Fruit fly (Drosophila melanogaster) whole organism, embryonic: Measurements from ENCODE around the gene Hs2st.
A peak's percentile ranks its signal among the peaks of the same experiment; 100 is the strongest.

Experiments
- CG10366 ChIP-seq: fragments of 200-800 bp; sonication (Bioruptor generic); IDR thresholded peaks from 2 replicates; pipeline ENCODE4 v1.3.6; 2022; ENCODE audit warnings: missing biosample characterization, missing genetic modification characterization
- CG12104 ChIP-seq: fragments of 200-800 bp; sonication (Bioruptor generic); optimal IDR thresholded peaks from 3 replicates; lab custom pipeline; 2016; ENCODE audit warnings: missing biosample characterization, missing genetic modification characterization
- CG13123 ChIP-seq: fragments of 200-800 bp; sonication (Bioruptor generic); optimal IDR thresholded peaks from 2 replicates; lab custom pipeline; 2016; ENCODE audit warnings: missing biosample characterization, missing genetic modification characterization
- CG13424 ChIP-seq: fragments of 200-800 bp; sonication (Bioruptor generic); optimal IDR thresholded peaks from 2 replicates; lab custom pipeline; 2019; ENCODE audit warnings: missing biosample characterization, mild to moderate bottlenecking, missing genetic modification characterization, moderate library complexity
- CG14667 ChIP-seq: fragments of 200-800 bp; sonication (Bioruptor generic); IDR thresholded peaks from 2 replicates; pipeline ENCODE4 v1.3.6; 2022; ENCODE audit warnings: missing biosample characterization, missing genetic modification characterization
- CG15011 ChIP-seq: fragments of 200-800 bp; sonication (Bioruptor generic); optimal IDR thresholded peaks from 3 replicates; lab custom pipeline; 2018; ENCODE audit warnings: missing biosample characterization, mild to moderate bottlenecking, missing genetic modification characterization
- CG15601 ChIP-seq: fragments of 200-800 bp; sonication (Bioruptor generic); optimal IDR thresholded peaks from 3 replicates; lab custom pipeline; 2019; ENCODE audit warnings: missing biosample characterization, mild to moderate bottlenecking, missing genetic modification characterization, moderate library complexity
- CG17829 ChIP-seq: fragments of 200-800 bp; optimal IDR thresholded peaks from 2 replicates; lab custom pipeline; 2019; ENCODE audit warnings: missing biosample characterization, mild to moderate bottlenecking, missing genetic modification characterization, moderate library complexity
- CG18262 ChIP-seq: fragments of 200-800 bp; optimal IDR thresholded peaks from 3 replicates; lab custom pipeline; 2019; ENCODE audit warnings: missing biosample characterization, mild to moderate bottlenecking, missing genetic modification characterization, moderate library complexity
- CG2120 ChIP-seq: fragments of 200-800 bp; sonication (Bioruptor generic); optimal IDR thresholded peaks from 3 replicates; lab custom pipeline; 2016; ENCODE audit warnings: missing biosample characterization, missing genetic modification characterization
- CG30403 ChIP-seq: fragments of 200-800 bp; sonication (Bioruptor generic); optimal IDR thresholded peaks from 3 replicates; lab custom pipeline; 2016; ENCODE audit warnings: missing biosample characterization, missing genetic modification characterization
- CG3065 ChIP-seq: fragments of 200-800 bp; sonication (Bioruptor generic); optimal IDR thresholded peaks from 2 replicates; lab custom pipeline; 2016; ENCODE audit warnings: missing biosample characterization, missing genetic modification characterization
- CG31441 ChIP-seq: fragments of 200-800 bp; sonication (Bioruptor generic); IDR thresholded peaks from 2 replicates; pipeline ENCODE4 v1.3.6; 2022; ENCODE audit warnings: missing biosample characterization, missing genetic modification characterization
- CG3281 ChIP-seq: fragments of 200-800 bp; sonication (Bioruptor generic); optimal IDR thresholded peaks from 3 replicates; lab custom pipeline; 2017; ENCODE audit warnings: missing biosample characterization, mild to moderate bottlenecking, missing genetic modification characterization
- CG3847 ChIP-seq: fragments of 200-800 bp; sonication (Bioruptor generic); IDR thresholded peaks from 2 replicates; pipeline ENCODE4 v1.3.6; 2022; ENCODE audit warnings: missing biosample characterization, missing genetic modification characterization
- CG4617 ChIP-seq: fragments of 200-800 bp; sonication (Bioruptor generic); optimal IDR thresholded peaks from 3 replicates; lab custom pipeline; 2016; ENCODE audit warnings: missing biosample characterization, missing genetic modification characterization, borderline replicate concordance
- CG4707 ChIP-seq: fragments of 200-800 bp; sonication (Bioruptor generic); optimal IDR thresholded peaks from 2 replicates; lab custom pipeline; 2018; ENCODE audit warnings: missing biosample characterization, mild to moderate bottlenecking, missing genetic modification characterization, moderate library complexity
- CG6254 ChIP-seq: fragments of 200-800 bp; sonication (Bioruptor generic); optimal IDR thresholded peaks from 3 replicates; lab custom pipeline; 2017; ENCODE audit warnings: mild to moderate bottlenecking, missing biosample characterization, missing genetic modification reagents, missing genetic modification characterization
- CG7745 ChIP-seq: fragments of 200-800 bp; sonication (Bioruptor generic); optimal IDR thresholded peaks from 2 replicates; lab custom pipeline; 2018; ENCODE audit warnings: missing biosample characterization, mild to moderate bottlenecking, missing genetic modification characterization, moderate library complexity
- CG8924 ChIP-seq: fragments of 200-800 bp; optimal IDR thresholded peaks from 3 replicates; lab custom pipeline; 2019; ENCODE audit warnings: missing biosample characterization, mild to moderate bottlenecking, missing genetic modification characterization, moderate library complexity
- CG9609 ChIP-seq: fragments of 200-800 bp; sonication (Bioruptor generic); optimal IDR thresholded peaks from 3 replicates; lab custom pipeline; 2016; ENCODE audit warnings: missing biosample characterization, missing genetic modification characterization
- CG9797 ChIP-seq: fragments of 200-800 bp; sonication (Bioruptor generic); optimal IDR thresholded peaks from 3 replicates; lab custom pipeline; 2018; ENCODE audit warnings: missing biosample characterization, mild to moderate bottlenecking, missing genetic modification characterization
- D ChIP-seq, 2 experiments: fragments of 200-800 bp in 1 of 2; fragments of >200 bp in 1 of 2; sonication (Bioruptor generic) in 1 of 2; optimal IDR thresholded peaks; 2 replicates in 1 of 2; 3 replicates in 1 of 2; lab custom pipeline; 2017; ENCODE audit warnings: mild to moderate bottlenecking in 1 of 2, missing biosample characterization in 1 of 2, missing genetic modification characterization in 1 of 2, missing genetic modification reagents in 1 of 2
- Dbx ChIP-seq: fragments of 200-800 bp; sonication (Bioruptor generic); IDR thresholded peaks from 3 replicates; pipeline ENCODE4 v1.3.6; 2022; ENCODE audit warnings: missing biosample characterization, missing genetic modification characterization
- Dek ChIP-seq: fragments of 200-800 bp; sonication (Bioruptor generic); optimal IDR thresholded peaks from 3 replicates; lab custom pipeline; 2019; ENCODE audit warnings: missing biosample characterization, mild to moderate bottlenecking, missing genetic modification characterization, moderate library complexity
- Dref ChIP-seq: fragments of 200-800 bp; sonication (Bioruptor generic); IDR thresholded peaks from 2 replicates; pipeline ENCODE4 v1.3.6; 2022; ENCODE audit warnings: missing biosample characterization, missing genetic modification characterization
- Ets65A ChIP-seq: fragments of 200-800 bp; sonication (Bioruptor generic); peaks from one replicate; lab custom pipeline; 2016; ENCODE audit warnings: missing biosample characterization, missing genetic modification characterization
- Fer1 ChIP-seq: fragments of 200-800 bp; sonication (Bioruptor generic); optimal IDR thresholded peaks from 2 replicates; lab custom pipeline; 2017; ENCODE audit warnings: missing biosample characterization, mild to moderate bottlenecking, missing genetic modification characterization
- GATAe ChIP-seq: fragments of 200-800 bp; sonication (Bioruptor generic); conservative IDR thresholded peaks from 2 replicates; pipeline ENCODE4 v1.3.6; 2022; ENCODE audit warnings: missing biosample characterization, missing genetic modification characterization
- Gug ChIP-seq: fragments of 200-800 bp; sonication (Bioruptor generic); IDR thresholded peaks from 4 replicates; pipeline ENCODE4 v1.3.6; 2022; ENCODE audit warnings: missing biosample characterization, missing genetic modification characterization
- Hand ChIP-seq: fragments of 200-800 bp; sonication (Bioruptor generic); optimal IDR thresholded peaks from 2 replicates; lab custom pipeline; 2017; ENCODE audit warnings: mild to moderate bottlenecking, missing biosample characterization, missing genetic modification reagents, missing genetic modification characterization
- Kr ChIP-seq: fragments of 200-800 bp; sonication (Bioruptor generic); optimal IDR thresholded peaks from 2 replicates; lab custom pipeline; 2017; ENCODE audit warnings: missing biosample characterization, mild to moderate bottlenecking, missing genetic modification characterization
- NC2α ChIP-seq: fragments of 200-800 bp; sonication (Bioruptor generic); optimal IDR thresholded peaks from 2 replicates; lab custom pipeline; 2016; ENCODE audit warnings: missing biosample characterization, missing genetic modification characterization
- Optix ChIP-seq: fragments of 200-800 bp; sonication (Bioruptor generic); IDR thresholded peaks from 3 replicates; pipeline ENCODE4 v1.3.6; 2022; ENCODE audit warnings: missing biosample characterization, missing genetic modification characterization
- Poxn ChIP-seq: fragments of 200-800 bp; sonication (Bioruptor generic); IDR thresholded peaks from 2 replicates; pipeline ENCODE4 v1.3.6; 2022; ENCODE audit warnings: missing biosample characterization, missing genetic modification characterization
- Ptx1 ChIP-seq: fragments of 200-800 bp; sonication (Bioruptor generic); IDR thresholded peaks from 2 replicates; pipeline ENCODE4 v1.3.6; 2022; ENCODE audit warnings: missing biosample characterization, missing genetic modification characterization
- YL-1 ChIP-seq: fragments of 200-800 bp; sonication (Bioruptor generic); optimal IDR thresholded peaks from 3 replicates; lab custom pipeline; 2017; ENCODE audit warnings: missing biosample characterization, mild to moderate bottlenecking, missing genetic modification characterization
- cad ChIP-seq: fragments of >200 bp; optimal IDR thresholded peaks from 2 replicates; lab custom pipeline; 2017; ENCODE audit warnings: missing biosample characterization, missing genetic modification characterization
- jigr1 ChIP-seq: fragments of 200-800 bp; sonication (Bioruptor generic); IDR thresholded peaks from 3 replicates; pipeline ENCODE4 v1.3.6; 2022; ENCODE audit warnings: missing biosample characterization, missing genetic modification characterization
- lbe ChIP-seq: fragments of 200-800 bp; sonication (Bioruptor generic); optimal IDR thresholded peaks from 2 replicates; lab custom pipeline; 2016; ENCODE audit warnings: missing biosample characterization, mild to moderate bottlenecking, missing genetic modification characterization
- lmd ChIP-seq: fragments of 200-800 bp; sonication (Bioruptor generic); IDR thresholded peaks from 2 replicates; pipeline ENCODE4 v1.3.6; 2022; ENCODE audit warnings: missing biosample characterization, missing genetic modification characterization
- mirr ChIP-seq: fragments of 200-800 bp; sonication (Bioruptor generic); optimal IDR thresholded peaks from 3 replicates; lab custom pipeline; 2018; ENCODE audit warnings: missing biosample characterization, mild to moderate bottlenecking, missing genetic modification characterization
- nau ChIP-seq: fragments of 200-800 bp; sonication (Bioruptor generic); optimal IDR thresholded peaks from 3 replicates; lab custom pipeline; 2017; ENCODE audit warnings: missing biosample characterization, mild to moderate bottlenecking, missing genetic modification characterization, missing genetic modification reagents
- oc ChIP-seq: fragments of 200-800 bp; sonication (Bioruptor generic); optimal IDR thresholded peaks from 2 replicates; lab custom pipeline; 2018; ENCODE audit warnings: missing biosample characterization, mild to moderate bottlenecking, missing genetic modification characterization, moderate library complexity
- pan ChIP-seq, 4 experiments: fragments of >200 bp in 3 of 4; fragments of 200-800 bp in 1 of 4; sonication (Bioruptor generic) in 1 of 4; optimal IDR thresholded peaks in 3 of 4; IDR thresholded peaks in 1 of 4; 2 replicates each; pipeline versions ENCODE4 v1.3.6 to Lab custom; 2017 to 2022; ENCODE audit warnings: missing biosample characterization in 2 of 4, missing genetic modification characterization in 2 of 4, mixed read lengths in 1 of 4
- slp2 ChIP-seq: fragments of 200-800 bp; sonication (Bioruptor generic); optimal IDR thresholded peaks from 2 replicates; lab custom pipeline; 2016; ENCODE audit warnings: missing biosample characterization, missing genetic modification characterization
- vnd ChIP-seq: fragments of 200-800 bp; sonication (Bioruptor generic); IDR thresholded peaks from 3 replicates; pipeline ENCODE4 v1.3.6; 2022; ENCODE audit warnings: missing biosample characterization, missing genetic modification characterization; ENCODE audit not compliant: partially characterized antibody

Gene Hs2st

dm6 chr2L:19416602-19417497, 27.7 kb downstream of the Hs2st start, which contains the start of gene Lectin-galC1 (continued):
- TF ChIP-seq Optix (peak; percentile 84), lbe (GFP tag; lab: Kevin White, UChicago) (no peak), CG8924 (tag; lab: Kevin White, UChicago) (peak; percentile 92), CG3065 (GFP tag; lab: Kevin White, UChicago) (peak; percentile 83), CG14667 (GFP tag; lab: Robert Waterston, UW) (peak; percentile 76; the same call in 1 of the 2 replicates), CG10366 (GFP tag; lab: Robert Waterston, UW) (peak; percentile 85), CG9797 (no peak), Poxn (GFP tag; lab: Robert Waterston, UW) (0 out of 2 replicates have a peak, but pooled peaks have one; percentile 43), YL-1 (GFP tag; lab: Kevin White, UChicago) (peak; percentile 70), Gug (GFP tag; lab: Robert Waterston, UW) (peak; percentile 73; the same call in 3 of the 4 replicates), CG30403 (peak; percentile 89), Kr (GFP tag; lab: Kevin White, UChicago) (no peak), CG3847 (GFP tag; lab: Robert Waterston, UW) (peak; percentile 73), Dek (peak; percentile 73), Ptx1 (GFP tag; lab: Robert Waterston, UW) (peak; percentile 85), pan (optimal IDR thresholded peaks at IDR 0.05; lab: Kevin White, UChicago) (no peak), pan (GFP tag; optimal IDR thresholded peaks at IDR 0.05 in 1 of 2, IDR thresholded peaks at IDR 0.05 in 1 of 2) (peak in 1 of 2 experiments; percentile 88), CG9609 (GFP tag; lab: Kevin White, UChicago) (peak; percentile 86), Ets65A (peak; percentile 96), CG18262 (tag; lab: Kevin White, UChicago) (peak; percentile 90), lmd (GFP tag; lab: Robert Waterston, UW) (no peak; the same call in 1 of the 2 replicates), CG7745 (tag; lab: Kevin White, UChicago) (peak; percentile 57), mirr (GFP tag; lab: Kevin White, UChicago) (peak; percentile 51), CG4617 (GFP tag; lab: Kevin White, UChicago) (peak; percentile 70), NC2α (GFP tag; lab: Kevin White, UChicago) (peak; percentile 85), CG13424 (peak; percentile 89), jigr1 (GFP tag; lab: Robert Waterston, UW) (no peak), nau (GFP tag; lab: Kevin White, UChicago) (peak; percentile 74), CG15601 (tag; lab: Kevin White, UChicago) (peak; percentile 84), CG2120 (GFP tag; lab: Kevin White, UChicago) (peak; percentile 58), CG12104 (GFP tag; lab: Kevin White, UChicago) (peak; percentile 80), CG3281 (peak; percentile 71), CG13123 (GFP tag; lab: Kevin White, UChicago) (peak; percentile 74), Dref (no peak), CG6254 (GFP tag; lab: Kevin White, UChicago) (peak; percentile 81), vnd (GFP tag; lab: Robert Waterston, UW) (no peak), cad (GFP tag; lab: Kevin White, UChicago) (no peak), CG31441 (GFP tag; lab: Robert Waterston, UW) (peak; percentile 90), CG17829 (tag; lab: Kevin White, UChicago) (peak; percentile 88), D (optimal IDR thresholded peaks at IDR 0.05; lab: Kevin White, UChicago) (no peak), D (GFP tag; optimal IDR thresholded peaks at IDR 0.05; lab: Kevin White, UChicago) (peak; percentile 87), GATAe (GFP tag; lab: Robert Waterston, UW) (no peak), CG4707 (GFP tag; lab: Kevin White, UChicago) (peak; percentile 60), Dbx (GFP tag; lab: Robert Waterston, UW) (peak; percentile 66; the same call in 1 of the 3 replicates), CG15011 (peak; percentile 68), oc (tag; lab: Kevin White, UChicago) (peak; percentile 90), Fer1 (GFP tag; lab: Kevin White, UChicago) (peak; percentile 82), Hand (GFP tag; lab: Kevin White, UChicago) (peak; percentile 56), slp2 (GFP tag; lab: Kevin White, UChicago) (peak; percentile 73)
